Worm (Caenorhabditis elegans) whole organism, L4/young adult: ENCODE results near the gene F53A2.3.

Source experiments
- dao-5 ChIP-seq: sonication (generic microtip); optimal IDR thresholded peaks from 2 replicates; lab custom pipeline; 2016; ENCODE audit warnings: missing genotype, missing genetic modification characterization, moderate library complexity, missing compliant biosample characterization
- him-1 ChIP-seq: sonication (generic microtip); optimal IDR thresholded peaks from 2 replicates; lab custom pipeline; 2016; ENCODE audit warnings: missing genotype, missing genetic modification reagents, missing genetic modification characterization, missing compliant biosample characterization

DNA sequence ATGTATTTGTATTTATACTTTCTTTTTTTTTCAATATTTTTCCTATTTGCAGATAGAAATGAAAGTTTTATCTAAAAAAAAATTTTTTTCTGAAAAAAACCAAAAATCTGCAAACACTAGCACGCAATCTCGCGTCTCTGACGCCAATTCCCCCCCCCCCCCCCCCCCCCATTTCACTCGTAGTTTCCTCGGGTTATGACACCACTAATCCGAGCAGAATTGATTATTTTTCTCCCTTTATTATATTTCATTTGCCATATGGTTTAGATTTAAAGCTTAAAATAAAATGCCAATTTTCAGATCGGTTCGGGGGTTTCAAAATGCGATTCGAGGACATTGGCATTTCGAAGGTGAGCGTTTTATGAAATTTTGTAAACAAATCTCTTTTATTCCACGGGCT lies 7.2 kb upstream of the F53A2.3 start, which contains the start of gene mtm-6:
- TF ChIP-seq him-1 (tag; lab: Kevin White, UChicago) (no peak), dao-5 (tag; lab: Kevin White, UChicago) (no peak)
